Fruit fly (Drosophila melanogaster): ENCODE results near the gene Rpp21.

dm6 chrX:1006182-1006581, 24.4 kb upstream of the Rpp21 start:
- TF ChIP-seq toe (GFP tag; optimal IDR thresholded peaks at IDR 0.05) (no peak), pad (GFP tag; optimal IDR thresholded peaks at IDR 0.05) (no peak), Clk (GFP tag; optimal IDR thresholded peaks at IDR 0.05) (no peak)
